Worm (Caenorhabditis elegans): ENCODE results near the gene hil-7.

Gene hil-7

ce11 chrIV:6653663-6654201 is 7.6 kb downstream of the hil-7 start:
- TF ChIP-seq nhr-76 (tag; optimal IDR thresholded peaks at IDR 0.05) (no peak), elt-1 (tag; optimal IDR thresholded peaks at IDR 0.05; ENCODE audit: borderline replicate concordance, insufficient read depth) (no peak), mls-2 (tag; optimal IDR thresholded peaks at IDR 0.05) (no peak), nhr-12 (tag; optimal IDR thresholded peaks at IDR 0.05) (no peak), mab-5 (tag; optimal IDR thresholded peaks at IDR 0.05) (no peak), sem-2 (GFP tag; optimal IDR thresholded peaks at IDR 0.05) (no peak), ham-2 (GFP tag; optimal IDR thresholded peaks at IDR 0.05) (no peak), nhr-28 (tag; optimal IDR thresholded peaks at IDR 0.05) (no peak), elt-3 (tag; optimal IDR thresholded peaks at IDR 0.05) (no peak), ceh-83 (GFP tag; optimal IDR thresholded peaks at IDR 0.05) (no peak), lin-32 (GFP tag; optimal IDR thresholded peaks at IDR 0.05) (no peak), nhr-2 (tag; optimal IDR thresholded peaks at IDR 0.05) (no peak)

ce11 chrIV:6655747-6656146 is 9.6 kb downstream of the hil-7 start:
- TF ChIP-seq zip-8 (tag; optimal IDR thresholded peaks at IDR 0.05) (no peak), unc-62 (GFP tag; optimal IDR thresholded peaks at IDR 0.05) (peak; percentile 16), tbx-8 (GFP tag; optimal IDR thresholded peaks at IDR 0.05) (no peak), mab-5 (tag; optimal IDR thresholded peaks at IDR 0.05) (no peak), lin-13 (tag; optimal IDR thresholded peaks at IDR 0.05) (no peak)

- TF ChIP-seq blmp-1 (tag; optimal IDR thresholded peaks at IDR 0.05) (peak; percentile 42), unc-62 (GFP tag; optimal IDR thresholded peaks at IDR 0.05) (peak; percentile 44), elt-3 (tag; optimal IDR thresholded peaks at IDR 0.05) (peak; percentile 52), ztf-11 (tag; optimal IDR thresholded peaks at IDR 0.05) (no peak), M03D4.4 (tag; optimal IDR thresholded peaks at IDR 0.05) (no peak), drap-1 (GFP tag; optimal IDR thresholded peaks at IDR 0.05) (no peak), sem-2 (GFP tag; optimal IDR thresholded peaks at IDR 0.05) (no peak)
Observed at ce11 chrIV:6657519-6658031, 11.5 kb downstream of the hil-7 start, which contains the start of gene C01B10.11. C01B10.11 (plus strand) TSS chrIV:6657981.

DNA sequence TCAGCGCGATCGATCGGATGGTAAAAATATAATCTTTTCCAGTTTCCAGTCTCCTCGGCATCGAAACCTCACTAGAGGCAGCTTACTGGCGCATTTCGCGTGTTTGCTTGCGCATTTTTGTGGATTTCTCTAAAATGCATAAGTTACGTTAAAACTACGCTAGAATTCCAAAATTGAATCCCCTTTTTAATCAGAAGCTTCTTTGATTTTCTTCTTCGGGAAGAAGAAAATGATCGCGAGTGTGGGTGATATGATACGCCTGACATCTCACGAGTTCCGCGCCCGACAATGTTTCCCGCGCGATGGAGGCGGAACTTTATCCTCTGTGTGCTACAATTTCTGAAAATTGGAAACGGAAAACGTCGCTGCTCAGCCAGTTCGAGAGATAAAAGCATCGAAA is 18.2 kb downstream of the hil-7 start:
- no peak for TF ChIP-seq pha-4 (tag; optimal IDR thresholded peaks at IDR 0.05)
- TF ChIP-seq sem-2 (GFP tag; optimal IDR thresholded peaks at IDR 0.05) = no peak
- no peak for TF ChIP-seq ham-2 (GFP tag; optimal IDR thresholded peaks at IDR 0.05)
- no peak for TF ChIP-seq unc-39 (tag; optimal IDR thresholded peaks at IDR 0.05)
- TF ChIP-seq cnd-1 (tag; optimal IDR thresholded peaks at IDR 0.05) = no peak
- no peak for TF ChIP-seq nhr-237 (tag; optimal IDR thresholded peaks at IDR 0.05)
- no peak for TF ChIP-seq nhr-28 (tag; optimal IDR thresholded peaks at IDR 0.05)
- no peak for TF ChIP-seq flh-1 (GFP tag; optimal IDR thresholded peaks at IDR 0.05)
- TF ChIP-seq ceh-39 (tag; optimal IDR thresholded peaks at IDR 0.05) = no peak
- no peak for TF ChIP-seq sptf-1 (tag; optimal IDR thresholded peaks at IDR 0.05)
- no peak for TF ChIP-seq hlh-1 (tag; optimal IDR thresholded peaks at IDR 0.05)
- TF ChIP-seq bed-3 (GFP tag; optimal IDR thresholded peaks at IDR 0.05) = no peak

ce11 chrIV:6667898-6668297 is 21.8 kb downstream of the hil-7 start, which contains the start of gene Y73B6A.1:
Y73B6A.1 (minus strand) TSS chrIV:6667998.
- no peak for TF ChIP-seq hlh-1 (tag; optimal IDR thresholded peaks at IDR 0.05)
- no peak for TF ChIP-seq ceh-83 (GFP tag; optimal IDR thresholded peaks at IDR 0.05)
- TF ChIP-seq ces-1 (GFP tag; optimal IDR thresholded peaks at IDR 0.05) = no peak
- no peak for TF ChIP-seq zip-8 (tag; optimal IDR thresholded peaks at IDR 0.05)
